Worm (Caenorhabditis elegans) whole organism, L1 larva: ENCODE measurements around the gene sqv-4.

Source experiments
- C16A3.4 ChIP-seq: fragments of 150-350 bp; optimal IDR thresholded peaks from 2 replicates; lab custom pipeline; 2014; ENCODE audit warnings: missing biosample characterization, missing genetic modification characterization
- C34B4.2 ChIP-seq: sonication (generic microtip); optimal IDR thresholded peaks from 2 replicates; lab custom pipeline; 2017; ENCODE audit warnings: mild to moderate bottlenecking, missing genetic modification characterization, missing compliant biosample characterization
- blmp-1 ChIP-seq: fragments of 150-350 bp; optimal IDR thresholded peaks from 2 replicates; lab custom pipeline; 2014; ENCODE audit warnings: missing biosample characterization, missing genetic modification characterization
- ceh-82 ChIP-seq, 3 experiments: fragments of 150-350 bp in 1 of 3; sonication (generic microtip) in 2 of 3; optimal IDR thresholded peaks; 2 replicates each; lab custom pipeline; 2014 to 2017; ENCODE audit warnings: missing biosample characterization in 3 of 3, missing genetic modification characterization in 3 of 3
- ceh-88 ChIP-seq: fragments of 200-800 bp; sonication (Bioruptor generic); IDR thresholded peaks from 2 replicates; pipeline ENCODE4 v1.3.6; 2022; ENCODE audit warnings: missing genetic modification characterization, missing compliant biosample characterization
- ces-1 ChIP-seq: fragments of 150-350 bp; optimal IDR thresholded peaks from 2 replicates; lab custom pipeline; 2014; ENCODE audit warnings: missing biosample characterization, missing genetic modification reagents, missing genetic modification characterization
- dpl-1 ChIP-seq, 3 experiments: fragments of 150-350 bp in 2 of 3; sonication (generic microtip) in 1 of 3; optimal IDR thresholded peaks; 2 replicates each; lab custom pipeline; 2014 to 2017; ENCODE audit warnings: missing biosample characterization in 3 of 3, missing genetic modification characterization in 3 of 3, missing genetic modification reagents in 3 of 3
- dsc-1 ChIP-seq: sonication (generic microtip); optimal IDR thresholded peaks from 2 replicates; lab custom pipeline; 2016; ENCODE audit warnings: mild to moderate bottlenecking, missing genetic modification characterization, missing compliant biosample characterization
- efl-1 ChIP-seq, 4 experiments: fragments of 150-350 bp; optimal IDR thresholded peaks in 3 of 4; peaks in 1 of 4; 1 replicate in 1 of 4; 2 replicates in 3 of 4; lab custom pipeline; 2014; ENCODE audit warnings: missing biosample characterization in 2 of 4, missing genetic modification characterization in 2 of 4, missing genetic modification reagents in 2 of 4
- efl-3 ChIP-seq: fragments of 200-800 bp; sonication (Bioruptor generic); optimal IDR thresholded peaks from 2 replicates; lab custom pipeline; 2018; ENCODE audit warnings: mild to moderate bottlenecking, missing genetic modification characterization, missing compliant biosample characterization
- egl-13 ChIP-seq: sonication (generic microtip); optimal IDR thresholded peaks from 2 replicates; lab custom pipeline; 2016; ENCODE audit warnings: missing genotype, missing genetic modification reagents, missing genetic modification characterization, missing compliant biosample characterization
- elt-2 ChIP-seq: sonication (generic microtip); optimal IDR thresholded peaks from 2 replicates; lab custom pipeline; 2016; ENCODE audit warnings: missing genetic modification characterization, mild to moderate bottlenecking, inconsistent platforms, missing compliant biosample characterization, missing genetic modification reagents
- elt-3 ChIP-seq, 6 experiments: fragments of 150-350 bp in 1 of 6; sonication (generic microtip); optimal IDR thresholded peaks; 2 replicates each; lab custom pipeline; 2017 to 2018; ENCODE audit warnings: missing biosample characterization in 6 of 6, missing genetic modification characterization in 6 of 6, inconsistent platforms in 1 of 6
- ets-5 ChIP-seq: fragments of 200-800 bp; sonication (Bioruptor generic); IDR thresholded peaks from 2 replicates; pipeline ENCODE4 v1.3.6; 2022; ENCODE audit warnings: missing genetic modification characterization, missing compliant biosample characterization
- fkh-10 ChIP-seq: sonication (generic microtip); optimal IDR thresholded peaks from 2 replicates; lab custom pipeline; 2017; ENCODE audit warnings: missing biosample characterization, missing genetic modification reagents, missing genetic modification characterization
- fkh-4 ChIP-seq: sonication (generic microtip); optimal IDR thresholded peaks from 2 replicates; lab custom pipeline; 2016; ENCODE audit warnings: missing compliant biosample characterization, missing genetic modification characterization, borderline replicate concordance
- fos-1 ChIP-seq: fragments of 150-350 bp; optimal IDR thresholded peaks from 2 replicates; lab custom pipeline; 2014; ENCODE audit warnings: missing biosample characterization, missing genetic modification characterization
- grh-1 ChIP-seq: fragments of 200-800 bp; sonication (Bioruptor generic); IDR thresholded peaks from 2 replicates; pipeline ENCODE4 v1.3.6; 2022; ENCODE audit warnings: missing genetic modification reagents, missing genetic modification characterization, missing compliant biosample characterization
- hpl-2 ChIP-seq: fragments of 150-350 bp; optimal IDR thresholded peaks from 2 replicates; lab custom pipeline; 2014; ENCODE audit warnings: missing biosample characterization, missing genetic modification reagents, missing genetic modification characterization
- isw-1 ChIP-seq: fragments of 200-800 bp; sonication (Bioruptor generic); IDR thresholded peaks from 2 replicates; pipeline ENCODE4 v1.3.6; 2022; ENCODE audit warnings: missing genetic modification characterization, missing compliant biosample characterization
- lin-14 ChIP-seq: fragments of 200-800 bp; sonication (Bioruptor generic); optimal IDR thresholded peaks from 2 replicates; lab custom pipeline; 2018; ENCODE audit warnings: mild to moderate bottlenecking, missing genetic modification characterization, moderate library complexity, missing compliant biosample characterization
- lin-15B ChIP-seq: fragments of 150-350 bp; sonication (generic microtip); optimal IDR thresholded peaks from 3 replicates; lab custom pipeline; 2014; ENCODE audit warnings: missing biosample characterization, missing genetic modification characterization
- lin-35 ChIP-seq, 2 experiments: fragments of 150-350 bp; optimal IDR thresholded peaks; 2 replicates each; lab custom pipeline; 2014; ENCODE audit warnings: missing biosample characterization in 2 of 2, missing genetic modification characterization in 2 of 2, missing genetic modification reagents in 2 of 2
- lin-39 ChIP-seq: fragments of 150-350 bp; optimal IDR thresholded peaks from 2 replicates; lab custom pipeline; 2014; ENCODE audit warnings: missing biosample characterization, missing genetic modification reagents, missing genetic modification characterization
- lir-3 ChIP-seq: sonication (generic microtip); optimal IDR thresholded peaks from 2 replicates; lab custom pipeline; 2016; ENCODE audit warnings: mild to moderate bottlenecking, missing genetic modification characterization, moderate library complexity, missing compliant biosample characterization; ENCODE audit not compliant: poor library complexity
- lsy-2 ChIP-seq, 2 experiments: fragments of 150-350 bp; optimal IDR thresholded peaks; 2 replicates each; lab custom pipeline; 2014; ENCODE audit warnings: missing biosample characterization in 2 of 2, missing genetic modification characterization in 2 of 2
- mef-2 ChIP-seq: fragments of 150-350 bp; optimal IDR thresholded peaks from 2 replicates; lab custom pipeline; 2014; ENCODE audit warnings: missing biosample characterization, missing genetic modification characterization
- nhr-11 ChIP-seq: fragments of 150-350 bp; optimal IDR thresholded peaks from 2 replicates; lab custom pipeline; 2014; ENCODE audit warnings: missing biosample characterization, missing genetic modification characterization
- nhr-12 ChIP-seq: sonication (generic microtip); optimal IDR thresholded peaks from 2 replicates; lab custom pipeline; 2017; ENCODE audit warnings: missing biosample characterization, missing genetic modification characterization
- nhr-28 ChIP-seq: fragments of 150-350 bp; optimal IDR thresholded peaks from 2 replicates; lab custom pipeline; 2014; ENCODE audit warnings: missing biosample characterization, missing genetic modification characterization
- nhr-76 ChIP-seq: sonication (generic microtip); optimal IDR thresholded peaks from 2 replicates; lab custom pipeline; 2017; ENCODE audit warnings: missing biosample characterization, missing genetic modification characterization
- nhr-77 ChIP-seq: fragments of 150-350 bp; optimal IDR thresholded peaks from 2 replicates; lab custom pipeline; 2014; ENCODE audit warnings: missing biosample characterization, missing genetic modification characterization
- nhr-84 ChIP-seq: sonication (generic microtip); optimal IDR thresholded peaks from 2 replicates; lab custom pipeline; 2017; ENCODE audit warnings: missing biosample characterization, missing genetic modification characterization
- nhr-85 ChIP-seq: sonication (generic microtip); peaks from one replicate; lab custom pipeline; 2016; ENCODE audit warnings: missing genetic modification characterization, inconsistent platforms, missing compliant biosample characterization
- nhr-90 ChIP-seq: sonication (generic microtip); optimal IDR thresholded peaks from 2 replicates; lab custom pipeline; 2016; ENCODE audit warnings: mild to moderate bottlenecking, missing genetic modification characterization, missing compliant biosample characterization; ENCODE audit not compliant: poor library complexity
- pag-3 ChIP-seq: sonication (generic microtip); optimal IDR thresholded peaks from 2 replicates; lab custom pipeline; 2017; ENCODE audit warnings: missing genetic modification characterization, mild to moderate bottlenecking, missing compliant biosample characterization, antibody characterized with exemption, borderline replicate concordance; ENCODE audit not compliant: insufficient read depth
- pqm-1 ChIP-seq: sonication (generic microtip); optimal IDR thresholded peaks from 3 replicates; lab custom pipeline; 2017; ENCODE audit warnings: missing biosample characterization, missing genetic modification characterization
- skn-1 ChIP-seq: fragments of 150-350 bp; optimal IDR thresholded peaks from 2 replicates; lab custom pipeline; 2014; ENCODE audit warnings: missing biosample characterization, missing genetic modification characterization
- snu-23 ChIP-seq: sonication (generic microtip); optimal IDR thresholded peaks from 2 replicates; lab custom pipeline; 2016; ENCODE audit warnings: missing genetic modification characterization, missing compliant biosample characterization
- sox-4 ChIP-seq: sonication (generic microtip); optimal IDR thresholded peaks from 2 replicates; lab custom pipeline; 2016; ENCODE audit warnings: missing genetic modification characterization, missing compliant biosample characterization
- sptf-1 ChIP-seq: fragments of 150-350 bp; optimal IDR thresholded peaks from 2 replicates; lab custom pipeline; 2014; ENCODE audit warnings: missing biosample characterization, missing genetic modification characterization
- sup-37 ChIP-seq: fragments of 200-800 bp; sonication (Bioruptor generic); optimal IDR thresholded peaks from 2 replicates; lab custom pipeline; 2018; ENCODE audit warnings: mild to moderate bottlenecking, missing genetic modification characterization, missing compliant biosample characterization
- swsn-7 ChIP-seq: sonication (generic microtip); optimal IDR thresholded peaks from 2 replicates; lab custom pipeline; 2016; ENCODE audit warnings: missing genetic modification characterization, missing compliant biosample characterization
- tbx-2 ChIP-seq: sonication (generic microtip); optimal IDR thresholded peaks from 2 replicates; lab custom pipeline; 2016; ENCODE audit warnings: missing genetic modification characterization, missing compliant biosample characterization
- tlp-1 ChIP-seq: fragments of 150-350 bp; optimal IDR thresholded peaks from 2 replicates; lab custom pipeline; 2014; ENCODE audit warnings: missing biosample characterization, missing genetic modification characterization
- unc-130 ChIP-seq: fragments of 150-350 bp; optimal IDR thresholded peaks from 2 replicates; lab custom pipeline; 2017; ENCODE audit warnings: missing biosample characterization, missing genetic modification characterization, inconsistent platforms
- unc-30 ChIP-seq: sonication (generic microtip); optimal IDR thresholded peaks from 2 replicates; lab custom pipeline; 2017; ENCODE audit warnings: missing biosample characterization, missing genetic modification characterization
- unc-62 ChIP-seq: fragments of 150-350 bp; optimal IDR thresholded peaks from 2 replicates; lab custom pipeline; 2014; ENCODE audit warnings: missing biosample characterization, missing genetic modification reagents, missing genetic modification characterization
- unc-86 ChIP-seq: sonication (generic microtip); optimal IDR thresholded peaks from 2 replicates; lab custom pipeline; 2016; ENCODE audit warnings: missing genetic modification characterization, missing compliant biosample characterization
- unc-98 ChIP-seq: fragments of 200-800 bp; sonication (Bioruptor generic); IDR thresholded peaks from 2 replicates; pipeline ENCODE4 v1.3.6; 2022; ENCODE audit warnings: missing genetic modification characterization, missing compliant biosample characterization
- zag-1 ChIP-seq: fragments of 150-350 bp; optimal IDR thresholded peaks from 2 replicates; lab custom pipeline; 2014; ENCODE audit warnings: missing biosample characterization, missing genetic modification characterization
- ztf-11 ChIP-seq, 2 experiments: sonication (generic microtip); optimal IDR thresholded peaks; 2 replicates each; lab custom pipeline; 2016 to 2017; ENCODE audit warnings: missing genetic modification characterization in 2 of 2, missing biosample characterization in 1 of 2, missing compliant biosample characterization in 1 of 2
- ztf-4 ChIP-seq: fragments of 150-350 bp; optimal IDR thresholded peaks from 2 replicates; lab custom pipeline; 2014; ENCODE audit warnings: missing biosample characterization, missing genetic modification characterization

Gene sqv-4

DNA sequence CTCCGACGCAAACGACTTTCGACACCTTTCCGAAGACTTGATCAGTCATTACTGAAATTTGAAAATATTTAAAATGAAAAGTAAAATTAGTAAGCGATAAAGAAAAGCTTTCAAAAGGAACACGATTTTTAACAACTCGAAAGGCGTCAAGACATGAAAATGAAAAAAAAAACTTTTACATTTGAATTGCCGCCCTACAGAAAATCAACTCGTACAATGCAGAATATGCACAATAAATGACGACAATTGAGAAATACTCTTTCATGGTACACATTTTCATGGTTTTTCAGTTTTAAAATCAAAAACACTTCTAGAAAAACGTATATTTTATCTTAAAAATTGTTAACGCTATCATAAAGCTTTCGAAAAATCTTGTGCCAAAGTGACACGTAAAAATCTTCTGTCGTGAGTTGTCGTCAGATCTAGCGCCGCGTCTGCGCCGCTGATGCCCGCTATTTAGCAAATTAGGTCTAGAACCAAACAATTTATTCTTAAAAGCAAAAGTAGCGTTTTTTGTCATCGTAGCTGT, at the start of gene sqv-4:
sqv-4 (minus strand) TSS at position 51 of the 529 bp plus-strand sequence.
- TF ChIP-seq dpl-1 (GFP tag; optimal IDR thresholded peaks at IDR 0.05; lab: Kevin White, UChicago): peak; percentile 82 to 88 (median 84)
- TF ChIP-seq nhr-12 (tag; lab: Kevin White, UChicago): no peak
- peak; percentile 10 for TF ChIP-seq nhr-85 (tag; lab: Kevin White, UChicago)
- no peak for TF ChIP-seq pqm-1 (tag; lab: Kevin White, UChicago)
- no peak for TF ChIP-seq fkh-4 (tag; lab: Kevin White, UChicago)
- TF ChIP-seq unc-130 (tag; lab: Kevin White, UChicago): no peak
- TF ChIP-seq C34B4.2 (tag; lab: Kevin White, UChicago): no peak
- no peak for TF ChIP-seq skn-1
- TF ChIP-seq tlp-1 (tag; lab: Kevin White, UChicago): no peak
- no peak for TF ChIP-seq ets-5
- no peak for TF ChIP-seq grh-1 (GFP tag; lab: Robert Waterston, UW)
- peak; percentile 10 for TF ChIP-seq unc-86 (tag; lab: Kevin White, UChicago)
- TF ChIP-seq nhr-11 (tag; lab: Kevin White, UChicago): no peak
- TF ChIP-seq fkh-10 (GFP tag; lab: Kevin White, UChicago): no peak
- peak; percentile 44 for TF ChIP-seq dsc-1
- no peak for TF ChIP-seq zag-1
- no peak for TF ChIP-seq sox-4 (tag; lab: Kevin White, UChicago)
- no peak for TF ChIP-seq efl-3 (GFP tag; lab: Kevin White, UChicago)
- TF ChIP-seq unc-30 (tag; lab: Kevin White, UChicago): no peak
- TF ChIP-seq snu-23 (GFP tag; lab: Kevin White, UChicago): peak; percentile 67
- no peak for TF ChIP-seq sup-37 (GFP tag; lab: Kevin White, UChicago)
- peak; percentile 28 to 78 for TF ChIP-seq lsy-2 (tag; optimal IDR thresholded peaks at IDR 0.05; lab: Kevin White, UChicago)
- TF ChIP-seq fos-1: no peak
- TF ChIP-seq nhr-90: peak; percentile 11
- TF ChIP-seq lin-15B (tag; lab: Kevin White, UChicago): no peak
- TF ChIP-seq elt-3 (tag; optimal IDR thresholded peaks at IDR 0.05; lab: Kevin White, UChicago): no peak
- no peak for TF ChIP-seq nhr-28 (tag; lab: Kevin White, UChicago)
- TF ChIP-seq lin-35 (GFP tag; optimal IDR thresholded peaks at IDR 0.05; lab: Kevin White, UChicago): peak; percentile 81 to 92
- no peak for TF ChIP-seq unc-62
- TF ChIP-seq ceh-82 (tag; optimal IDR thresholded peaks at IDR 0.05; lab: Kevin White, UChicago): no peak
- no peak for TF ChIP-seq C16A3.4 (tag; lab: Kevin White, UChicago)
- TF ChIP-seq lir-3: no peak
- TF ChIP-seq hpl-2 (GFP tag; lab: Kevin White, UChicago): no peak
- no peak for TF ChIP-seq ztf-4
- TF ChIP-seq ces-1 (GFP tag; lab: Kevin White, UChicago): no peak
- peak; percentile 28 to 89 for TF ChIP-seq efl-1 (optimal IDR thresholded peaks at IDR 0.05; lab: Kevin White, UChicago)
- peak; percentile 86 to 98 for TF ChIP-seq efl-1 (GFP tag; optimal IDR thresholded peaks at IDR 0.05 in 1 of 2; lab: Kevin White, UChicago)
- peak; percentile 47 for TF ChIP-seq swsn-7 (tag; lab: Kevin White, UChicago)
- TF ChIP-seq isw-1 (GFP tag; lab: Robert Waterston, UW): no peak; the same call in 1 of the 2 replicates
- TF ChIP-seq nhr-84 (tag; lab: Kevin White, UChicago): no peak
- TF ChIP-seq mef-2 (tag; lab: Kevin White, UChicago): no peak
- TF ChIP-seq sptf-1 (tag; lab: Kevin White, UChicago): no peak
- TF ChIP-seq tbx-2 (tag; lab: Kevin White, UChicago): peak; percentile 61
- no peak for TF ChIP-seq lin-39
- TF ChIP-seq unc-98 (GFP tag; lab: Robert Waterston, UW): no peak
- no peak for TF ChIP-seq ceh-88 (GFP tag; lab: Robert Waterston, UW)
- no peak for TF ChIP-seq ztf-11 (tag; optimal IDR thresholded peaks at IDR 0.05; lab: Kevin White, UChicago)
- TF ChIP-seq lin-14 (GFP tag; lab: Kevin White, UChicago): no peak
- TF ChIP-seq blmp-1 (tag; lab: Kevin White, UChicago): no peak
- no peak for TF ChIP-seq nhr-77 (tag; lab: Kevin White, UChicago)
- TF ChIP-seq nhr-76 (tag; lab: Kevin White, UChicago): no peak
- TF ChIP-seq pag-3 (tag; lab: Kevin White, UChicago): no peak
- TF ChIP-seq egl-13: no peak
- TF ChIP-seq elt-2: no peak
